Worm (Caenorhabditis elegans) whole organism, midembryonic: Measurements from ENCODE around the gene srw-22.

Experiments used
- T22C8.4 ChIP-seq: fragments of 200-800 bp; sonication (Bioruptor generic); IDR thresholded peaks from 2 replicates; pipeline ENCODE4 v1.3.6; 2022; ENCODE audit warnings: missing genetic modification characterization, missing compliant biosample characterization
- cog-1 ChIP-seq: sonication (generic microtip); optimal IDR thresholded peaks from 2 replicates; lab custom pipeline; 2016; ENCODE audit warnings: missing genetic modification characterization, missing compliant biosample characterization
- flt-1 ChIP-seq: fragments of 200-800 bp; sonication (Bioruptor generic); IDR thresholded peaks from 2 replicates; pipeline ENCODE4 v1.3.6; 2022; ENCODE audit warnings: missing genetic modification characterization, missing compliant biosample characterization
- klf-2 ChIP-seq: fragments of 200-800 bp; sonication (Bioruptor generic); conservative IDR thresholded peaks from 2 replicates; pipeline ENCODE4 v1.3.6; 2022; ENCODE audit warnings: missing genetic modification reagents, missing genetic modification characterization, missing compliant biosample characterization
- med-1 ChIP-seq: sonication (generic microtip); optimal IDR thresholded peaks from 2 replicates; lab custom pipeline; 2017; ENCODE audit warnings: missing genetic modification characterization, mild to moderate bottlenecking, missing compliant biosample characterization, antibody characterized with exemption, missing genetic modification reagents; ENCODE audit not compliant: insufficient read depth
- ref-1 ChIP-seq: fragments of 200-800 bp; sonication (Bioruptor generic); conservative IDR thresholded peaks from 2 replicates; pipeline ENCODE4 v1.3.6; 2022; ENCODE audit warnings: missing genetic modification reagents, missing genetic modification characterization, missing compliant biosample characterization
- tab-1 ChIP-seq: fragments of 200-800 bp; sonication (Bioruptor generic); IDR thresholded peaks from 2 replicates; pipeline ENCODE4 v1.3.6; 2022; ENCODE audit warnings: missing genetic modification characterization, missing compliant biosample characterization
- ztf-23 ChIP-seq: fragments of 200-800 bp; sonication (Bioruptor generic); IDR thresholded peaks from 2 replicates; pipeline ENCODE4 v1.3.6; 2022; ENCODE audit warnings: missing genetic modification reagents, missing genetic modification characterization, missing compliant biosample characterization
- ztf-29 ChIP-seq: fragments of 200-800 bp; sonication (Bioruptor generic); IDR thresholded peaks from 2 replicates; pipeline ENCODE4 v1.3.6; 2022; ENCODE audit warnings: missing genetic modification reagents, missing genetic modification characterization, missing compliant biosample characterization

ce11 chrV:15238552-15238951 is 29.9 kb upstream of the srw-22 start, which contains the start of gene srw-12:
- TF ChIP-seq flt-1 (GFP tag; lab: Robert Waterston, UW): no peak
- TF ChIP-seq ztf-23 (GFP tag; lab: Robert Waterston, UW): no peak
- no peak for TF ChIP-seq tab-1
- no peak for TF ChIP-seq ztf-29
- no peak for TF ChIP-seq klf-2 (GFP tag; lab: Robert Waterston, UW)
- no peak for TF ChIP-seq T22C8.4 (GFP tag; lab: Robert Waterston, UW)
- no peak for TF ChIP-seq med-1 (GFP tag; lab: Kevin White, UChicago)
- no peak for TF ChIP-seq ref-1 (GFP tag; lab: Robert Waterston, UW)
- TF ChIP-seq cog-1 (tag; lab: Kevin White, UChicago): no peak
